Fruit fly (Drosophila melanogaster): ENCODE data around the gene Prp16.
A peak's percentile ranks its signal among the peaks of the same experiment; 100 is the strongest.

dm6 chrX:14211250-14211944 lies 10.2 kb downstream of the Prp16 start:
- TF ChIP-seq tj (GFP tag; optimal IDR thresholded peaks at IDR 0.05) (peak; percentile 1), cnc (optimal IDR thresholded peaks at IDR 0.05) (no peak), CG33017 (tag; optimal IDR thresholded peaks at IDR 0.05) (no peak), CG5204 (GFP tag; optimal IDR thresholded peaks at IDR 0.05) (no peak), kay (GFP tag; ENCODE audit: borderline replicate concordance) (no peak), cic (GFP tag; optimal IDR thresholded peaks at IDR 0.05) (no peak), CG12768 (GFP tag; optimal IDR thresholded peaks at IDR 0.05) (no peak), bab1 (GFP tag; optimal IDR thresholded peaks at IDR 0.05) (no peak), Mnt (GFP tag; optimal IDR thresholded peaks at IDR 0.05) (no peak), Crg-1 (GFP tag; optimal IDR thresholded peaks at IDR 0.05) (no peak), CG7045 (GFP tag; optimal IDR thresholded peaks at IDR 0.05) (no peak), CG1620 (GFP tag; optimal IDR thresholded peaks at IDR 0.05) (no peak)

Data from whole organism, adult.